Worm (Caenorhabditis elegans) whole organism, mixed stage, embryonic: ENCODE measurements around the gene C45G9.9.

Experiments used
- M03D4.4 ChIP-seq: sonication (generic microtip); optimal IDR thresholded peaks from 2 replicates; lab custom pipeline; 2017; ENCODE audit warnings: mild to moderate bottlenecking, missing genetic modification characterization, missing compliant biosample characterization
- elt-3 ChIP-seq: fragments of 150-350 bp; optimal IDR thresholded peaks from 2 replicates; lab custom pipeline; 2014; ENCODE audit warnings: missing biosample characterization, missing genetic modification characterization
- mab-5 ChIP-seq: fragments of 150-350 bp; optimal IDR thresholded peaks from 2 replicates; lab custom pipeline; 2014; ENCODE audit warnings: missing biosample characterization, missing genetic modification characterization
- nhr-237 ChIP-seq: fragments of 150-350 bp; optimal IDR thresholded peaks from 2 replicates; lab custom pipeline; 2014; ENCODE audit warnings: missing biosample characterization, missing genetic modification characterization
- nhr-76 ChIP-seq: sonication (generic microtip); optimal IDR thresholded peaks from 2 replicates; lab custom pipeline; 2017; ENCODE audit warnings: missing biosample characterization, missing genetic modification characterization
- snpc-4 ChIP-seq: fragments of 150-350 bp; optimal IDR thresholded peaks from 2 replicates; lab custom pipeline; 2014; ENCODE audit warnings: missing biosample characterization, missing genetic modification characterization
- unc-39 ChIP-seq: fragments of 150-350 bp; optimal IDR thresholded peaks from 2 replicates; lab custom pipeline; 2014; ENCODE audit warnings: missing biosample characterization, missing genetic modification characterization
- unc-62 ChIP-seq: fragments of 150-350 bp; optimal IDR thresholded peaks from 2 replicates; lab custom pipeline; 2014; ENCODE audit warnings: missing biosample characterization, missing genetic modification reagents, missing genetic modification characterization

ce11 chrIII:5047740-5048139 lies 7.9 kb downstream of the C45G9.9 start, which contains the start of gene C45G9.5:
- TF ChIP-seq unc-39 (tag; lab: Kevin White, UChicago) (no peak), snpc-4 (tag; lab: Kevin White, UChicago) (no peak), unc-62 (GFP tag; lab: Kevin White, UChicago) (no peak), M03D4.4 (tag; lab: Kevin White, UChicago) (no peak), elt-3 (no peak), nhr-76 (tag; lab: Kevin White, UChicago) (no peak), nhr-237 (tag; lab: Kevin White, UChicago) (no peak), mab-5 (tag; lab: Kevin White, UChicago) (no peak)
